Worm (Caenorhabditis elegans) whole organism, late embryonic: ENCODE results near the gene F37C12.18.

ENCODE experiments used
- C38D4.7 ChIP-seq: fragments of 200-800 bp; sonication (Bioruptor generic); optimal IDR thresholded peaks from 2 replicates; lab custom pipeline; 2018; ENCODE audit warnings: mild to moderate bottlenecking, missing genetic modification characterization, moderate library complexity, missing compliant biosample characterization
- F13H6.1 ChIP-seq: sonication (generic microtip); optimal IDR thresholded peaks from 2 replicates; lab custom pipeline; 2016; ENCODE audit warnings: missing genetic modification characterization, missing compliant biosample characterization
- K09A11.1 ChIP-seq: sonication (generic microtip); optimal IDR thresholded peaks from 2 replicates; lab custom pipeline; 2017; ENCODE audit warnings: antibody characterized with exemption, mild to moderate bottlenecking, missing genetic modification characterization, missing compliant biosample characterization; ENCODE audit not compliant: insufficient read depth
- T23F11.4 ChIP-seq: fragments of 200-800 bp; sonication (Bioruptor generic); optimal IDR thresholded peaks from 2 replicates; lab custom pipeline; 2018; ENCODE audit warnings: mild to moderate bottlenecking, missing genetic modification characterization, missing compliant biosample characterization
- Y22D7AL.16 ChIP-seq: sonication (generic microtip); optimal IDR thresholded peaks from 2 replicates; lab custom pipeline; 2016; ENCODE audit warnings: missing genetic modification characterization, missing compliant biosample characterization
- ama-1 ChIP-seq: fragments of 150-350 bp; optimal IDR thresholded peaks from 2 replicates; lab custom pipeline; 2014
- ceh-18 ChIP-seq: sonication (generic microtip); optimal IDR thresholded peaks from 2 replicates; lab custom pipeline; 2016; ENCODE audit warnings: missing genetic modification characterization, missing compliant biosample characterization
- ceh-19 ChIP-seq: fragments of 200-800 bp; sonication (Bioruptor generic); optimal IDR thresholded peaks from 2 replicates; lab custom pipeline; 2018; ENCODE audit warnings: mild to moderate bottlenecking, missing genetic modification characterization, missing compliant biosample characterization
- ceh-22 ChIP-seq: sonication (generic microtip); optimal IDR thresholded peaks from 2 replicates; lab custom pipeline; 2017; ENCODE audit warnings: missing biosample characterization, missing genetic modification characterization
- ceh-24 ChIP-seq: sonication (generic microtip); optimal IDR thresholded peaks from 2 replicates; lab custom pipeline; 2016; ENCODE audit warnings: mild to moderate bottlenecking, missing genetic modification characterization, missing compliant biosample characterization
- ceh-30 ChIP-seq: fragments of 150-350 bp; optimal IDR thresholded peaks from 2 replicates; lab custom pipeline; 2014; ENCODE audit warnings: missing biosample characterization, missing genetic modification characterization
- ceh-31 ChIP-seq: sonication (generic microtip); optimal IDR thresholded peaks from 2 replicates; lab custom pipeline; 2016; ENCODE audit warnings: missing genetic modification characterization, missing compliant biosample characterization
- ceh-34 ChIP-seq: sonication (generic microtip); optimal IDR thresholded peaks from 2 replicates; lab custom pipeline; 2016; ENCODE audit warnings: mild to moderate bottlenecking, missing genetic modification characterization, missing compliant biosample characterization
- ceh-48 ChIP-seq: sonication (generic microtip); optimal IDR thresholded peaks from 2 replicates; lab custom pipeline; 2016; ENCODE audit warnings: missing genetic modification characterization, inconsistent platforms, missing compliant biosample characterization
- ceh-9 ChIP-seq: sonication (generic microtip); optimal IDR thresholded peaks from 2 replicates; lab custom pipeline; 2016; ENCODE audit warnings: mild to moderate bottlenecking, missing genetic modification characterization, inconsistent platforms, missing compliant biosample characterization
- che-1 ChIP-seq: sonication (generic microtip); optimal IDR thresholded peaks from 2 replicates; lab custom pipeline; 2016; ENCODE audit warnings: mild to moderate bottlenecking, missing genetic modification characterization, missing compliant biosample characterization
- elt-2 ChIP-seq: sonication (generic microtip); optimal IDR thresholded peaks from 2 replicates; lab custom pipeline; 2016; ENCODE audit warnings: missing genetic modification reagents, missing genetic modification characterization, missing compliant biosample characterization
- ets-4 ChIP-seq: sonication (generic microtip); optimal IDR thresholded peaks from 2 replicates; lab custom pipeline; 2016; ENCODE audit warnings: missing genetic modification characterization, missing compliant biosample characterization
- eyg-1 ChIP-seq: sonication (generic microtip); optimal IDR thresholded peaks from 2 replicates; lab custom pipeline; 2016; ENCODE audit warnings: missing genotype, missing genetic modification characterization, missing compliant biosample characterization
- fax-1 ChIP-seq: sonication (generic microtip); optimal IDR thresholded peaks from 2 replicates; lab custom pipeline; 2016; ENCODE audit warnings: missing genotype, missing genetic modification characterization, missing compliant biosample characterization
- fkh-10 ChIP-seq: fragments of 150-350 bp; optimal IDR thresholded peaks from 2 replicates; lab custom pipeline; 2014; ENCODE audit warnings: missing biosample characterization, missing genetic modification reagents, missing genetic modification characterization
- fkh-6 ChIP-seq: sonication (generic microtip); optimal IDR thresholded peaks from 2 replicates; lab custom pipeline; 2016; ENCODE audit warnings: missing genetic modification characterization, missing compliant biosample characterization
- hlh-15 ChIP-seq: sonication (generic microtip); optimal IDR thresholded peaks from 2 replicates; lab custom pipeline; 2016; ENCODE audit warnings: missing genetic modification characterization, missing compliant biosample characterization
- hlh-6 ChIP-seq: sonication (generic microtip); optimal IDR thresholded peaks from 2 replicates; lab custom pipeline; 2016; ENCODE audit warnings: missing genotype, missing genetic modification characterization, missing compliant biosample characterization
- lim-6 ChIP-seq: sonication (generic microtip); optimal IDR thresholded peaks from 2 replicates; lab custom pipeline; 2016; ENCODE audit warnings: missing genetic modification characterization, missing compliant biosample characterization
- mec-3 ChIP-seq: sonication (generic microtip); optimal IDR thresholded peaks from 2 replicates; lab custom pipeline; 2016; ENCODE audit warnings: borderline replicate concordance, missing genetic modification characterization, missing compliant biosample characterization
- nhr-11 ChIP-seq: fragments of 150-350 bp; optimal IDR thresholded peaks from 2 replicates; lab custom pipeline; 2014; ENCODE audit warnings: missing biosample characterization, missing genetic modification characterization
- pag-3 ChIP-seq: sonication (generic microtip); optimal IDR thresholded peaks from 2 replicates; lab custom pipeline; 2016; ENCODE audit warnings: missing compliant biosample characterization, missing genetic modification characterization, borderline replicate concordance
- pat-9 ChIP-seq: fragments of 200-800 bp; sonication (Bioruptor generic); optimal IDR thresholded peaks from 2 replicates; lab custom pipeline; 2018; ENCODE audit warnings: mild to moderate bottlenecking, missing genetic modification characterization, moderate library complexity, missing compliant biosample characterization
- pha-2 ChIP-seq: sonication (generic microtip); optimal IDR thresholded peaks from 2 replicates; lab custom pipeline; 2017; ENCODE audit warnings: mild to moderate bottlenecking, missing genetic modification characterization, missing compliant biosample characterization
- pha-4 ChIP-seq: fragments of 150-350 bp; optimal IDR thresholded peaks from 2 replicates; lab custom pipeline; 2018; ENCODE audit warnings: missing biosample characterization, missing genetic modification reagents, missing genetic modification characterization
- pqm-1 ChIP-seq: sonication (generic microtip); optimal IDR thresholded peaks from 2 replicates; lab custom pipeline; 2016; ENCODE audit warnings: missing genetic modification characterization, missing compliant biosample characterization
- sox-2 ChIP-seq: fragments of 200-800 bp; sonication (Bioruptor generic); IDR thresholded peaks from 2 replicates; pipeline ENCODE4 v1.3.6; 2022; ENCODE audit warnings: missing genetic modification reagents, missing genetic modification characterization, missing compliant biosample characterization
- tbx-7 ChIP-seq: sonication (generic microtip); optimal IDR thresholded peaks from 2 replicates; lab custom pipeline; 2016; ENCODE audit warnings: missing genotype, missing genetic modification characterization, missing compliant biosample characterization
- ttx-3 ChIP-seq: sonication (generic microtip); optimal IDR thresholded peaks from 2 replicates; lab custom pipeline; 2016; ENCODE audit warnings: missing genetic modification reagents, missing genetic modification characterization, missing compliant biosample characterization
- unc-3 ChIP-seq, 2 experiments: fragments of 200-800 bp in 1 of 2; sonication (Bioruptor generic) in 1 of 2; sonication (generic microtip) in 1 of 2; conservative IDR thresholded peaks in 1 of 2; optimal IDR thresholded peaks in 1 of 2; 2 replicates each; pipeline versions ENCODE4 v1.3.6 to Lab custom; 2016 to 2022; ENCODE audit warnings: missing compliant biosample characterization in 2 of 2, missing genetic modification characterization in 2 of 2, missing genetic modification reagents in 1 of 2

F37C12.18 gene

ce11 chrIII:7226607-7227006 is 31.4 kb upstream of the F37C12.18 start, which contains the start of gene hsp-75:
hsp-75 (minus strand) TSS chrIII:7226707.
- TF ChIP-seq hlh-6 (tag; lab: Kevin White, UChicago): no peak
- TF ChIP-seq C38D4.7 (GFP tag; lab: Kevin White, UChicago): no peak
- TF ChIP-seq fax-1 (tag; lab: Kevin White, UChicago): no peak
- no peak for TF ChIP-seq pqm-1 (tag; lab: Kevin White, UChicago)
- TF ChIP-seq ttx-3: no peak
- TF ChIP-seq lim-6 (tag; lab: Kevin White, UChicago): no peak
- TF ChIP-seq ets-4 (tag; lab: Kevin White, UChicago): no peak
- TF ChIP-seq mec-3: no peak
- no peak for TF ChIP-seq che-1 (tag; lab: Kevin White, UChicago)
- TF ChIP-seq eyg-1 (tag; lab: Kevin White, UChicago): no peak
- TF ChIP-seq fkh-6 (tag; lab: Kevin White, UChicago): no peak
- no peak for TF ChIP-seq K09A11.1 (tag; lab: Kevin White, UChicago)
- TF ChIP-seq pag-3 (tag; lab: Kevin White, UChicago): no peak
- no peak for TF ChIP-seq unc-3 (GFP tag; conservative IDR thresholded peaks at IDR 0.05; lab: Robert Waterston, UW)
- no peak for TF ChIP-seq unc-3 (tag; optimal IDR thresholded peaks at IDR 0.05; lab: Kevin White, UChicago)
- TF ChIP-seq pat-9 (tag; lab: Kevin White, UChicago): no peak
- no peak for TF ChIP-seq hlh-15 (tag; lab: Kevin White, UChicago)
- no peak for TF ChIP-seq F13H6.1 (tag; lab: Kevin White, UChicago)
- TF ChIP-seq ceh-31 (tag; lab: Kevin White, UChicago): no peak
- no peak for TF ChIP-seq ceh-9 (tag; lab: Kevin White, UChicago)

ce11 chrIII:7223029-7223428 is 27.8 kb upstream of the F37C12.18 start, which contains the start of gene der-2:
der-2 (minus strand) TSS chrIII:7223129.
- TF ChIP-seq fkh-10 (GFP tag; lab: Kevin White, UChicago) (no peak), F13H6.1 (tag; lab: Kevin White, UChicago) (no peak), Y22D7AL.16 (tag; lab: Kevin White, UChicago) (no peak), ceh-31 (tag; lab: Kevin White, UChicago) (no peak), unc-3 (GFP tag; conservative IDR thresholded peaks at IDR 0.05; lab: Robert Waterston, UW) (no peak), unc-3 (tag; optimal IDR thresholded peaks at IDR 0.05; lab: Kevin White, UChicago) (no peak), pha-2 (tag; lab: Kevin White, UChicago) (no peak), ceh-34 (tag; lab: Kevin White, UChicago) (no peak), ceh-30 (tag; lab: Kevin White, UChicago) (no peak), sox-2 (GFP tag; lab: Robert Waterston, UW) (no peak), ets-4 (tag; lab: Kevin White, UChicago) (no peak), ceh-22 (tag; lab: Kevin White, UChicago) (no peak), tbx-7 (tag; lab: Kevin White, UChicago) (no peak)
- TF ChIP-seq, all 69 proteins: peak for 0

- TF ChIP-seq sox-2 (GFP tag; lab: Robert Waterston, UW) (no peak), fkh-10 (GFP tag; lab: Kevin White, UChicago) (no peak), T23F11.4 (no peak), F13H6.1 (tag; lab: Kevin White, UChicago) (no peak), ceh-24 (tag; lab: Kevin White, UChicago) (no peak), elt-2 (tag; lab: Kevin White, UChicago) (no peak), Y22D7AL.16 (tag; lab: Kevin White, UChicago) (no peak), nhr-11 (tag; lab: Kevin White, UChicago) (no peak), ceh-48 (tag; lab: Kevin White, UChicago) (no peak), ceh-18 (no peak), ama-1 (no peak), ceh-31 (tag; lab: Kevin White, UChicago) (no peak), ceh-19 (no peak), pat-9 (tag; lab: Kevin White, UChicago) (no peak), lim-6 (tag; lab: Kevin White, UChicago) (no peak), pha-4 (tag; lab: Kevin White, UChicago) (no peak), pag-3 (tag; lab: Kevin White, UChicago) (no peak)
Measured at ce11 chrIII:7221103-7221502, 25.9 kb upstream of the F37C12.18 start.
